Fruit fly (Drosophila melanogaster) whole organism, embryonic: ENCODE measurements around the gene kel.

Experiments used
- Awh ChIP-seq: fragments of 200-800 bp; sonication (Bioruptor generic); IDR thresholded peaks from 2 replicates; pipeline ENCODE4, ENCODE4 v1.3.6; 2022; ENCODE audit warnings: missing biosample characterization, missing genetic modification characterization
- CG10147 ChIP-seq: fragments of 200-800 bp; sonication (Bioruptor generic); optimal IDR thresholded peaks from 2 replicates; lab custom pipeline; 2019; ENCODE audit warnings: missing biosample characterization, mild to moderate bottlenecking, missing genetic modification characterization, moderate library complexity
- CG10431 ChIP-seq: fragments of 200-800 bp; sonication (Bioruptor generic); optimal IDR thresholded peaks from 3 replicates; lab custom pipeline; 2018; ENCODE audit warnings: missing biosample characterization, mild to moderate bottlenecking, missing genetic modification characterization
- CG11723 ChIP-seq: fragments of 200-800 bp; sonication (Bioruptor generic); optimal IDR thresholded peaks from 2 replicates; lab custom pipeline; 2017; ENCODE audit warnings: missing biosample characterization, mild to moderate bottlenecking, missing genetic modification characterization
- CG12769 ChIP-seq: fragments of 200-800 bp; sonication (Bioruptor generic); optimal IDR thresholded peaks from 2 replicates; lab custom pipeline; 2019; ENCODE audit warnings: missing biosample characterization, mild to moderate bottlenecking, missing genetic modification characterization, moderate library complexity
- CG13775 ChIP-seq: fragments of 200-800 bp; sonication (Bioruptor generic); optimal IDR thresholded peaks from 3 replicates; lab custom pipeline; 2017; ENCODE audit warnings: missing biosample characterization, mild to moderate bottlenecking, missing genetic modification characterization
- CG1529 ChIP-seq: fragments of 200-800 bp; sonication (Bioruptor generic); optimal IDR thresholded peaks from 3 replicates; lab custom pipeline; 2018; ENCODE audit warnings: missing biosample characterization, missing genetic modification characterization
- CG15514 ChIP-seq: fragments of 200-800 bp; sonication (Bioruptor generic); optimal IDR thresholded peaks from 3 replicates; lab custom pipeline; 2017; ENCODE audit warnings: missing biosample characterization, missing genetic modification characterization, mild to moderate bottlenecking, moderate library complexity, missing genetic modification reagents
- CG18476 ChIP-seq: fragments of 200-800 bp; sonication (Bioruptor generic); optimal IDR thresholded peaks from 2 replicates; lab custom pipeline; 2016; ENCODE audit warnings: missing biosample characterization, mild to moderate bottlenecking, missing genetic modification characterization
- CG18599 ChIP-seq: fragments of 200-800 bp; sonication (Bioruptor generic); optimal IDR thresholded peaks from 3 replicates; lab custom pipeline; 2017; ENCODE audit warnings: missing biosample characterization, missing genetic modification characterization, mild to moderate bottlenecking, moderate library complexity, missing genetic modification reagents
- CG30431 ChIP-seq: fragments of 200-800 bp; sonication (Bioruptor generic); optimal IDR thresholded peaks from 2 replicates; lab custom pipeline; 2017; ENCODE audit warnings: missing biosample characterization, missing genetic modification characterization
- CG32767 ChIP-seq: fragments of 200-800 bp; sonication (Bioruptor generic); IDR thresholded peaks from 2 replicates; pipeline ENCODE4 v1.3.6; 2022; ENCODE audit warnings: missing biosample characterization, missing genetic modification characterization
- CG42726 ChIP-seq: fragments of 200-800 bp; sonication (Bioruptor generic); IDR thresholded peaks from 2 replicates; pipeline ENCODE4 v1.3.6; 2022; ENCODE audit warnings: missing biosample characterization, missing genetic modification characterization; ENCODE audit not compliant: partially characterized antibody
- CG4707 ChIP-seq: fragments of 200-800 bp; sonication (Bioruptor generic); optimal IDR thresholded peaks from 2 replicates; lab custom pipeline; 2018; ENCODE audit warnings: missing biosample characterization, mild to moderate bottlenecking, missing genetic modification characterization, moderate library complexity
- CG6813 ChIP-seq: fragments of 200-800 bp; sonication (Bioruptor generic); optimal IDR thresholded peaks from 2 replicates; lab custom pipeline; 2017; ENCODE audit warnings: missing biosample characterization, missing genetic modification characterization, mild to moderate bottlenecking, moderate library complexity, missing genetic modification reagents
- CG7556 ChIP-seq: fragments of 200-800 bp; sonication (Bioruptor generic); optimal IDR thresholded peaks from 2 replicates; lab custom pipeline; 2017; ENCODE audit warnings: missing biosample characterization, mild to moderate bottlenecking, missing genetic modification characterization
- CG8359 ChIP-seq: fragments of 200-800 bp; sonication (Bioruptor generic); optimal IDR thresholded peaks from 2 replicates; lab custom pipeline; 2017; ENCODE audit warnings: missing biosample characterization, mild to moderate bottlenecking, missing genetic modification characterization, borderline replicate concordance
- CG8765 ChIP-seq: fragments of 200-800 bp; sonication (Bioruptor generic); IDR thresholded peaks from 2 replicates; pipeline ENCODE4 v1.3.6; 2022; ENCODE audit warnings: missing biosample characterization, missing genetic modification characterization
- CG9932 ChIP-seq: fragments of 200-800 bp; sonication (Bioruptor generic); IDR thresholded peaks from 2 replicates; pipeline ENCODE4 v1.3.6; 2022; ENCODE audit warnings: missing biosample characterization, missing genetic modification characterization
- HLH54F ChIP-seq: fragments of 200-800 bp; sonication (Bioruptor generic); optimal IDR thresholded peaks from 3 replicates; lab custom pipeline; 2016; ENCODE audit warnings: missing biosample characterization, missing genetic modification characterization
- Hey ChIP-seq: fragments of 200-800 bp; sonication (Bioruptor generic); optimal IDR thresholded peaks from 3 replicates; lab custom pipeline; 2018; ENCODE audit warnings: missing biosample characterization, mild to moderate bottlenecking, missing genetic modification characterization
- Max ChIP-seq: fragments of 200-800 bp; sonication (Bioruptor generic); optimal IDR thresholded peaks from 2 replicates; lab custom pipeline; 2016; ENCODE audit warnings: missing biosample characterization, mild to moderate bottlenecking, missing genetic modification characterization
- NC2α ChIP-seq: fragments of 200-800 bp; sonication (Bioruptor generic); optimal IDR thresholded peaks from 2 replicates; lab custom pipeline; 2016; ENCODE audit warnings: missing biosample characterization, missing genetic modification characterization
- Nf-YA ChIP-seq: fragments of 200-800 bp; sonication (Bioruptor generic); IDR thresholded peaks from 2 replicates; pipeline ENCODE4 v1.3.6; 2022; ENCODE audit warnings: missing biosample characterization, missing genetic modification characterization
- Sin3A ChIP-seq: fragments of >200 bp; optimal IDR thresholded peaks from 2 replicates; lab custom pipeline; 2018
- Spps ChIP-seq: fragments of 200-800 bp; sonication (Bioruptor generic); optimal IDR thresholded peaks from 2 replicates; lab custom pipeline; 2018; ENCODE audit warnings: missing biosample characterization, mild to moderate bottlenecking, missing genetic modification characterization
- Stat92E ChIP-seq, 3 experiments: fragments of >200 bp in 2 of 3; fragments of 200-800 bp in 1 of 3; sonication (Bioruptor generic) in 1 of 3; optimal IDR thresholded peaks; 2 replicates each; lab custom pipeline; 2017 to 2019; ENCODE audit warnings: missing biosample characterization in 3 of 3, missing genetic modification characterization in 3 of 3, mild to moderate bottlenecking in 1 of 3, moderate library complexity in 1 of 3
- Tbp ChIP-seq: fragments of >200 bp; optimal IDR thresholded peaks from 2 replicates; lab custom pipeline; 2018; ENCODE audit warnings: missing biosample characterization, missing genetic modification characterization
- Xbp1 ChIP-seq: fragments of 200-800 bp; sonication (Bioruptor generic); optimal IDR thresholded peaks from 3 replicates; lab custom pipeline; 2016; ENCODE audit warnings: missing biosample characterization, mild to moderate bottlenecking, missing genetic modification characterization
- ash1 ChIP-seq: fragments of 200-800 bp; sonication (Bioruptor generic); optimal IDR thresholded peaks from 2 replicates; lab custom pipeline; 2018; ENCODE audit warnings: missing biosample characterization, mild to moderate bottlenecking, missing genetic modification characterization
- caup ChIP-seq: fragments of 200-800 bp; sonication (Bioruptor generic); optimal IDR thresholded peaks from 3 replicates; lab custom pipeline; 2017; ENCODE audit warnings: missing biosample characterization, mild to moderate bottlenecking, missing genetic modification characterization, moderate library complexity; ENCODE audit not compliant: severe bottlenecking
- cg ChIP-seq: fragments of 200-800 bp; sonication (Bioruptor generic); optimal IDR thresholded peaks from 3 replicates; lab custom pipeline; 2019; ENCODE audit warnings: missing biosample characterization, mild to moderate bottlenecking, missing genetic modification characterization, moderate library complexity
- chinmo ChIP-seq: fragments of 200-800 bp; sonication (Bioruptor generic); IDR thresholded peaks from 4 replicates; pipeline ENCODE4 v1.3.6; 2022; ENCODE audit warnings: missing biosample characterization, missing genetic modification characterization; ENCODE audit not compliant: partially characterized antibody
- dmrt99B ChIP-seq: fragments of 200-800 bp; sonication (Bioruptor generic); optimal IDR thresholded peaks from 2 replicates; lab custom pipeline; 2018; ENCODE audit warnings: missing biosample characterization, mild to moderate bottlenecking, missing genetic modification characterization, moderate library complexity
- dysf ChIP-seq: fragments of 200-800 bp; sonication (Bioruptor generic); IDR thresholded peaks from 3 replicates; pipeline ENCODE4 v1.3.6; 2022; ENCODE audit warnings: missing biosample characterization, missing genetic modification characterization
- esg ChIP-seq: fragments of 200-800 bp; sonication (Bioruptor generic); conservative IDR thresholded peaks from 2 replicates; pipeline ENCODE4 v1.3.6; 2022; ENCODE audit warnings: missing biosample characterization, missing genetic modification characterization
- eve ChIP-seq, 2 experiments: fragments of >200 bp; optimal IDR thresholded peaks; 2 replicates each; lab custom pipeline; 2017; ENCODE audit warnings: missing biosample characterization in 2 of 2, missing genetic modification characterization in 2 of 2
- exex ChIP-seq: fragments of 200-800 bp; sonication (Bioruptor generic); optimal IDR thresholded peaks from 4 replicates; lab custom pipeline; 2018; ENCODE audit warnings: missing biosample characterization, mild to moderate bottlenecking, missing genetic modification characterization, moderate library complexity
- grau ChIP-seq: fragments of 200-800 bp; optimal IDR thresholded peaks from 3 replicates; lab custom pipeline; 2019; ENCODE audit warnings: missing biosample characterization, mild to moderate bottlenecking, missing genetic modification characterization, moderate library complexity
- gt ChIP-seq: fragments of 200-800 bp; sonication (Bioruptor generic); IDR thresholded peaks from 2 replicates; pipeline ENCODE4 v1.3.6; 2022; ENCODE audit warnings: missing biosample characterization, missing genetic modification characterization
- lov ChIP-seq, 2 experiments: fragments of 200-800 bp in 1 of 2; fragments of >200 bp in 1 of 2; sonication (Bioruptor generic) in 1 of 2; IDR thresholded peaks in 1 of 2; optimal IDR thresholded peaks in 1 of 2; 2 replicates in 1 of 2; 3 replicates in 1 of 2; pipeline versions ENCODE4 v1.3.6 to Lab custom; 2017 to 2022; ENCODE audit warnings: missing biosample characterization in 1 of 2, missing genetic modification characterization in 1 of 2
- repo ChIP-seq: fragments of 200-800 bp; sonication (Bioruptor generic); optimal IDR thresholded peaks from 2 replicates; lab custom pipeline; 2016; ENCODE audit warnings: missing biosample characterization, missing genetic modification characterization
- scrt ChIP-seq: fragments of 200-800 bp; sonication (Bioruptor generic); optimal IDR thresholded peaks from 2 replicates; lab custom pipeline; 2018; ENCODE audit warnings: missing biosample characterization, mild to moderate bottlenecking, missing genetic modification characterization, moderate library complexity
- sens-2 ChIP-seq: fragments of 200-800 bp; sonication (Bioruptor generic); IDR thresholded peaks from 2 replicates; pipeline ENCODE4 v1.3.6; 2022; ENCODE audit warnings: missing biosample characterization, missing genetic modification characterization
- seq ChIP-seq: fragments of 200-800 bp; sonication (Bioruptor generic); IDR thresholded peaks from 2 replicates; pipeline ENCODE4 v1.3.6; 2022; ENCODE audit warnings: missing biosample characterization, missing genetic modification characterization
- shn ChIP-seq: fragments of 200-800 bp; sonication (Bioruptor generic); optimal IDR thresholded peaks from 3 replicates; lab custom pipeline; 2016; ENCODE audit warnings: missing biosample characterization, missing genetic modification characterization
- so ChIP-seq: fragments of 200-800 bp; sonication (Bioruptor generic); IDR thresholded peaks from 3 replicates; pipeline ENCODE4 v1.3.6; 2022; ENCODE audit warnings: missing biosample characterization, missing genetic modification characterization
- tio ChIP-seq: fragments of 200-800 bp; sonication (Bioruptor generic); optimal IDR thresholded peaks from 2 replicates; lab custom pipeline; 2017; ENCODE audit warnings: missing biosample characterization, missing genetic modification characterization, inconsistent platforms

kel gene

DNA sequence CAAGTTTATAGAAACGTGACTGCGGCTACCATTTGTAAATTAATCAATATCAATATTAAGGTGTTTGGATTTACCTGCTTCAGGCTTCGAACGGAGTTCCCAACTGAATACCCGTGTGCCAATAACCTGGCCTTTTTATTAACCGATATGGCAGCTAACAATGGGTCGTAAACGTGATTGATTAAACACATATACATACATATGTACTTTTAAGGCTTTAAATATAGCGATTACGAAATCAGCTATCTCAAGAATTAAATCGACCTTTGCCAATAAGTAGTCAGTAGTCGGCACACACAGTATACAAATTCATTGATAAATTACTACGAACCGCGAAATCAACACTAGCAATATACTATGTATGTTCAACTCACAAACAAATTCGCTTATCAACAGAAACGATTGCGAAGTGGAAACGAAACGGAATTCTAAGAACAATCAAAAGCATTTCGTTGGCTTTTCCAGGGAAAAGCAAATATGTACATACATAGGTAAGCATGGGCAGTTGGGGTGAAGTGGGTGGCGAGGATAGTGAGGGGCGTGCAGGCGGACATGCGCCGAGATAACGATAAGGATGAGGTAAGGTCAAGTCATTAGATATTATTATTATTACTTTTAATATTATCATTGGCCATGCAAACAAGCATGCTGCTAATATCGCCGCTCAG, 10.8 kb upstream of the kel start (continued):
- TF ChIP-seq CG9932 (GFP tag; lab: Robert Waterston, UW) (0 out of 2 replicates have a peak, but pooled peaks have one; percentile 32), sens-2 (GFP tag; lab: Robert Waterston, UW) (0 out of 2 replicates have a peak, but pooled peaks have one; percentile 6), scrt (GFP tag; lab: Kevin White, UChicago) (peak; percentile 62), Tbp (GFP tag; lab: Kevin White, UChicago) (no peak), Sin3A (lab: Kevin White, UChicago) (no peak), CG4707 (GFP tag; lab: Kevin White, UChicago) (peak; percentile 69), CG11723 (GFP tag; lab: Kevin White, UChicago) (peak; percentile 61), CG12769 (tag; lab: Kevin White, UChicago) (peak; percentile 51), CG1529 (peak; percentile 68), CG13775 (GFP tag; lab: Kevin White, UChicago) (peak; percentile 33), CG7556 (GFP tag; lab: Kevin White, UChicago) (peak; percentile 41), HLH54F (GFP tag; lab: Kevin White, UChicago) (peak; percentile 6), cg (GFP tag; lab: Kevin White, UChicago) (peak; percentile 16), shn (GFP tag; lab: Kevin White, UChicago) (peak; percentile 18), Stat92E (GFP tag; optimal IDR thresholded peaks at IDR 0.05; lab: Kevin White, UChicago) (peak in 1 of 3 experiments; percentile 88), CG18599 (GFP tag; lab: Kevin White, UChicago) (peak; percentile 87), chinmo (GFP tag; lab: Robert Waterston, UW) (peak; percentile 66; the same call in 1 of the 4 replicates), caup (GFP tag; lab: Kevin White, UChicago) (peak; percentile 84), CG42726 (GFP tag; lab: Robert Waterston, UW) (no peak), tio (peak; percentile 47), CG6813 (GFP tag; lab: Kevin White, UChicago) (peak; percentile 88), Awh (GFP tag; lab: Robert Waterston, UW) (peak; percentile 78), CG18476 (GFP tag; lab: Kevin White, UChicago) (no peak), dysf (GFP tag; lab: Robert Waterston, UW) (no peak), Max (GFP tag; lab: Kevin White, UChicago) (no peak), dmrt99B (tag; lab: Kevin White, UChicago) (peak; percentile 56), CG8765 (GFP tag; lab: Robert Waterston, UW) (no peak), Xbp1 (GFP tag; lab: Kevin White, UChicago) (no peak), esg (GFP tag; lab: Robert Waterston, UW) (no peak), CG10431 (peak; percentile 51), Nf-YA (0 out of 2 replicates have a peak, but pooled peaks have one; percentile 28), gt (GFP tag; lab: Robert Waterston, UW) (no peak), lov (optimal IDR thresholded peaks at IDR 0.05; lab: Kevin White, UChicago) (no peak), lov (GFP tag; IDR thresholded peaks at IDR 0.05; lab: Robert Waterston, UW) (no peak), CG10147 (GFP tag; lab: Kevin White, UChicago) (peak; percentile 54), repo (GFP tag; lab: Kevin White, UChicago) (peak; percentile 42), Spps (tag; lab: Kevin White, UChicago) (no peak), so (GFP tag; lab: Robert Waterston, UW) (peak; percentile 82; the same call in 2 of the 3 replicates), exex (peak; percentile 95), ash1 (peak; percentile 84), grau (tag; lab: Kevin White, UChicago) (peak; percentile 43), CG32767 (peak; percentile 45; the same call in 1 of the 2 replicates), NC2α (GFP tag; lab: Kevin White, UChicago) (no peak), eve (GFP tag; optimal IDR thresholded peaks at IDR 0.05; lab: Kevin White, UChicago) (peak in 1 of 2 experiments; percentile 64), CG30431 (GFP tag; lab: Kevin White, UChicago) (no peak), seq (GFP tag; lab: Robert Waterston, UW) (no peak; the same call in 1 of the 2 replicates), Hey (peak; percentile 82), CG15514 (GFP tag; lab: Kevin White, UChicago) (peak; percentile 73), CG8359 (GFP tag; lab: Kevin White, UChicago) (peak; percentile 53)
